Worm (Caenorhabditis elegans) whole organism, L4/young adult: ENCODE data around the gene ceh-38.

Experiments used
- W03F9.2 ChIP-seq: fragments of 150-350 bp; optimal IDR thresholded peaks from 2 replicates; lab custom pipeline; 2014; ENCODE audit warnings: missing biosample characterization, missing genetic modification characterization
- dao-5 ChIP-seq: sonication (generic microtip); optimal IDR thresholded peaks from 2 replicates; lab custom pipeline; 2016; ENCODE audit warnings: missing genotype, missing genetic modification characterization, moderate library complexity, missing compliant biosample characterization
- him-1 ChIP-seq: sonication (generic microtip); optimal IDR thresholded peaks from 2 replicates; lab custom pipeline; 2016; ENCODE audit warnings: missing genotype, missing genetic modification reagents, missing genetic modification characterization, missing compliant biosample characterization

ce11 chrII:6970515-6970914, 19.2 kb downstream of the ceh-38 start, which contains the start of gene C15F1.5:
- no peak for TF ChIP-seq him-1
- TF ChIP-seq dao-5 = no peak
- no peak for TF ChIP-seq W03F9.2
